Fruit fly (Drosophila melanogaster) whole organism, embryonic: Measurements from ENCODE around the gene Msh6.

Source experiments
- Atf3 ChIP-seq: fragments of 200-800 bp; sonication (Bioruptor generic); optimal IDR thresholded peaks from 3 replicates; lab custom pipeline; 2016; ENCODE audit warnings: missing biosample characterization, missing genetic modification characterization
- B-H1 ChIP-seq: fragments of 200-800 bp; sonication (Bioruptor generic); IDR thresholded peaks from 3 replicates; pipeline ENCODE4 v1.3.6; 2022; ENCODE audit warnings: missing biosample characterization, missing genetic modification characterization
- B-H2 ChIP-seq: fragments of 200-800 bp; sonication (Bioruptor generic); optimal IDR thresholded peaks from 2 replicates; lab custom pipeline; 2018; ENCODE audit warnings: missing biosample characterization, mild to moderate bottlenecking, missing genetic modification characterization
- CG10267 ChIP-seq: fragments of 200-800 bp; sonication (Bioruptor generic); optimal IDR thresholded peaks from 2 replicates; lab custom pipeline; 2018; ENCODE audit warnings: missing biosample characterization, mild to moderate bottlenecking, missing genetic modification characterization, moderate library complexity
- CG10543 ChIP-seq: fragments of 200-800 bp; sonication (Bioruptor generic); optimal IDR thresholded peaks from 3 replicates; lab custom pipeline; 2017; ENCODE audit warnings: missing biosample characterization, mild to moderate bottlenecking, missing genetic modification characterization, moderate library complexity
- CG10565 ChIP-seq: fragments of 200-800 bp; sonication (Bioruptor generic); optimal IDR thresholded peaks from 3 replicates; lab custom pipeline; 2016; ENCODE audit warnings: missing biosample characterization, mild to moderate bottlenecking, missing genetic modification characterization
- CG12155 ChIP-seq: fragments of 200-800 bp; sonication (Bioruptor generic); optimal IDR thresholded peaks from 3 replicates; lab custom pipeline; 2016; ENCODE audit warnings: missing biosample characterization, missing genetic modification characterization
- CG12236 ChIP-seq: fragments of 200-800 bp; sonication (Bioruptor generic); optimal IDR thresholded peaks from 2 replicates; lab custom pipeline; 2016; ENCODE audit warnings: missing biosample characterization, missing genetic modification characterization
- CG12391 ChIP-seq: fragments of 200-800 bp; sonication (Bioruptor generic); optimal IDR thresholded peaks from 3 replicates; lab custom pipeline; 2018; ENCODE audit warnings: missing biosample characterization, mild to moderate bottlenecking, missing genetic modification characterization, moderate library complexity
- CG12942 ChIP-seq: fragments of 200-800 bp; sonication (Bioruptor generic); optimal IDR thresholded peaks from 3 replicates; lab custom pipeline; 2016; ENCODE audit warnings: missing biosample characterization, missing genetic modification characterization
- CG14667 ChIP-seq: fragments of 200-800 bp; sonication (Bioruptor generic); IDR thresholded peaks from 2 replicates; pipeline ENCODE4 v1.3.6; 2022; ENCODE audit warnings: missing biosample characterization, missing genetic modification characterization
- CG15073 ChIP-seq: fragments of 200-800 bp; sonication (Bioruptor generic); optimal IDR thresholded peaks from 2 replicates; lab custom pipeline; 2016; ENCODE audit warnings: missing biosample characterization, missing genetic modification characterization
- CG16815 ChIP-seq: fragments of 200-800 bp; sonication (Bioruptor generic); optimal IDR thresholded peaks from 3 replicates; lab custom pipeline; 2017; ENCODE audit warnings: missing biosample characterization, mild to moderate bottlenecking, missing genetic modification characterization
- CG17359 ChIP-seq: fragments of 200-800 bp; sonication (Bioruptor generic); optimal IDR thresholded peaks from 3 replicates; lab custom pipeline; 2018; ENCODE audit warnings: missing biosample characterization, mild to moderate bottlenecking, missing genetic modification characterization, moderate library complexity
- CG18476 ChIP-seq: fragments of 200-800 bp; sonication (Bioruptor generic); optimal IDR thresholded peaks from 2 replicates; lab custom pipeline; 2016; ENCODE audit warnings: missing biosample characterization, mild to moderate bottlenecking, missing genetic modification characterization
- CG18764 ChIP-seq: fragments of 200-800 bp; sonication (Bioruptor generic); optimal IDR thresholded peaks from 3 replicates; lab custom pipeline; 2016; ENCODE audit warnings: missing biosample characterization, missing genetic modification characterization
- CG2120 ChIP-seq: fragments of 200-800 bp; sonication (Bioruptor generic); optimal IDR thresholded peaks from 3 replicates; lab custom pipeline; 2016; ENCODE audit warnings: missing biosample characterization, missing genetic modification characterization
- CG30020 ChIP-seq: fragments of 200-800 bp; optimal IDR thresholded peaks from 2 replicates; lab custom pipeline; 2019; ENCODE audit warnings: missing biosample characterization, mild to moderate bottlenecking, missing genetic modification characterization, moderate library complexity
- CG34422 ChIP-seq: fragments of 200-800 bp; sonication (Bioruptor generic); IDR thresholded peaks from 3 replicates; pipeline ENCODE4 v1.3.6; 2022; ENCODE audit warnings: missing biosample characterization, missing genetic modification characterization
- CG3726 ChIP-seq: fragments of 200-800 bp; sonication (Bioruptor generic); IDR thresholded peaks from 3 replicates; pipeline ENCODE4, ENCODE4 v1.3.6; 2022; ENCODE audit warnings: missing biosample characterization, missing genetic modification characterization
- CG4404 ChIP-seq: fragments of 200-800 bp; sonication (Bioruptor generic); IDR thresholded peaks from 2 replicates; pipeline ENCODE4 v1.3.6; 2022; ENCODE audit warnings: missing biosample characterization, missing genetic modification characterization
- CG9215 ChIP-seq: fragments of 200-800 bp; sonication (Bioruptor generic); IDR thresholded peaks from 2 replicates; pipeline ENCODE4 v1.3.6; 2022; ENCODE audit warnings: missing biosample characterization, missing genetic modification characterization
- CG9437 ChIP-seq: fragments of 200-800 bp; sonication (Bioruptor generic); optimal IDR thresholded peaks from 2 replicates; lab custom pipeline; 2018; ENCODE audit warnings: missing biosample characterization, mild to moderate bottlenecking, missing genetic modification characterization
- CkIIα-i1 ChIP-seq: fragments of 200-800 bp; sonication (Bioruptor generic); IDR thresholded peaks from 2 replicates; pipeline ENCODE4 v1.3.6; 2022; ENCODE audit warnings: missing biosample characterization, missing genetic modification characterization
- Dek ChIP-seq: fragments of 200-800 bp; sonication (Bioruptor generic); optimal IDR thresholded peaks from 3 replicates; lab custom pipeline; 2019; ENCODE audit warnings: missing biosample characterization, mild to moderate bottlenecking, missing genetic modification characterization, moderate library complexity
- HmgD ChIP-seq: fragments of 200-800 bp; sonication (Bioruptor generic); optimal IDR thresholded peaks from 3 replicates; lab custom pipeline; 2016; ENCODE audit warnings: missing biosample characterization, missing genetic modification characterization
- Mes4 ChIP-seq: fragments of 200-800 bp; sonication (Bioruptor generic); optimal IDR thresholded peaks from 2 replicates; lab custom pipeline; 2016; ENCODE audit warnings: missing biosample characterization, missing genetic modification characterization
- Mrtf ChIP-seq: fragments of 200-800 bp; sonication (Bioruptor generic); IDR thresholded peaks from 3 replicates; pipeline ENCODE4 v1.3.6; 2022; ENCODE audit warnings: missing biosample characterization, missing genetic modification characterization
- Neu2 ChIP-seq: fragments of 200-800 bp; sonication (Bioruptor generic); optimal IDR thresholded peaks from 3 replicates; lab custom pipeline; 2016; ENCODE audit warnings: missing biosample characterization, missing genetic modification characterization, borderline replicate concordance
- Poxn ChIP-seq: fragments of 200-800 bp; sonication (Bioruptor generic); IDR thresholded peaks from 2 replicates; pipeline ENCODE4 v1.3.6; 2022; ENCODE audit warnings: missing biosample characterization, missing genetic modification characterization
- Tbp ChIP-seq: fragments of >200 bp; optimal IDR thresholded peaks from 2 replicates; lab custom pipeline; 2018; ENCODE audit warnings: missing biosample characterization, missing genetic modification characterization
- ase ChIP-seq: fragments of 200-800 bp; sonication (Bioruptor generic); IDR thresholded peaks from 3 replicates; pipeline ENCODE4 v1.3.6; 2022; ENCODE audit warnings: missing biosample characterization, missing genetic modification characterization
- bigmax ChIP-seq: fragments of 200-800 bp; sonication (Bioruptor generic); optimal IDR thresholded peaks from 2 replicates; lab custom pipeline; 2018; ENCODE audit warnings: missing biosample characterization, mild to moderate bottlenecking, missing genetic modification characterization
- corto ChIP-seq: fragments of 200-800 bp; sonication (Bioruptor generic); optimal IDR thresholded peaks from 2 replicates; lab custom pipeline; 2016; ENCODE audit warnings: missing biosample characterization, mild to moderate bottlenecking, missing genetic modification characterization, moderate library complexity
- crp ChIP-seq, 2 experiments: fragments of 200-800 bp; sonication (Bioruptor generic); optimal IDR thresholded peaks; 2 replicates in 1 of 2; 3 replicates in 1 of 2; lab custom pipeline; 2017; ENCODE audit warnings: missing biosample characterization in 2 of 2, missing genetic modification characterization in 2 of 2, mild to moderate bottlenecking in 1 of 2, moderate library complexity in 1 of 2
- fd102C ChIP-seq: fragments of 200-800 bp; sonication (Bioruptor generic); optimal IDR thresholded peaks from 2 replicates; lab custom pipeline; 2018; ENCODE audit warnings: missing biosample characterization, mild to moderate bottlenecking, missing genetic modification characterization, moderate library complexity
- ftz-f1 ChIP-seq: fragments of 200-800 bp; sonication (Bioruptor generic); optimal IDR thresholded peaks from 2 replicates; lab custom pipeline; 2016; ENCODE audit warnings: missing biosample characterization, missing genetic modification characterization
- ken ChIP-seq: fragments of 200-800 bp; sonication (Bioruptor generic); IDR thresholded peaks from 3 replicates; pipeline ENCODE4 v1.3.6; 2022; ENCODE audit warnings: missing biosample characterization, missing genetic modification characterization
- knrl ChIP-seq: fragments of 200-800 bp; sonication (Bioruptor generic); IDR thresholded peaks from 3 replicates; pipeline ENCODE4 v1.3.6; 2022; ENCODE audit warnings: missing biosample characterization, missing genetic modification characterization; ENCODE audit not compliant: partially characterized antibody
- lab ChIP-seq: fragments of 200-800 bp; sonication (Bioruptor generic); optimal IDR thresholded peaks from 3 replicates; lab custom pipeline; 2017; ENCODE audit warnings: missing biosample characterization, missing genetic modification characterization, mild to moderate bottlenecking, moderate library complexity, missing genetic modification reagents
- mam ChIP-seq: fragments of 200-800 bp; sonication (Bioruptor generic); optimal IDR thresholded peaks from 3 replicates; lab custom pipeline; 2016; ENCODE audit warnings: missing biosample characterization, missing genetic modification characterization
- phol ChIP-seq: fragments of 200-800 bp; sonication (Bioruptor generic); optimal IDR thresholded peaks from 3 replicates; lab custom pipeline; 2018; ENCODE audit warnings: missing biosample characterization, mild to moderate bottlenecking, missing genetic modification characterization, moderate library complexity
- prd ChIP-seq, 3 experiments: fragments of >200 bp in 2 of 3; fragments of 200-800 bp in 1 of 3; sonication (Bioruptor generic) in 1 of 3; optimal IDR thresholded peaks in 2 of 3; IDR thresholded peaks in 1 of 3; 2 replicates in 2 of 3; 3 replicates in 1 of 3; pipeline versions ENCODE4 v1.3.6 to Lab custom; 2017 to 2022; ENCODE audit warnings: missing biosample characterization in 1 of 3, missing genetic modification characterization in 1 of 3
- scrt ChIP-seq: fragments of 200-800 bp; sonication (Bioruptor generic); optimal IDR thresholded peaks from 2 replicates; lab custom pipeline; 2018; ENCODE audit warnings: missing biosample characterization, mild to moderate bottlenecking, missing genetic modification characterization, moderate library complexity
- slou ChIP-seq: fragments of 200-800 bp; sonication (Bioruptor generic); optimal IDR thresholded peaks from 3 replicates; lab custom pipeline; 2016; ENCODE audit warnings: missing biosample characterization, missing genetic modification characterization
- slp2 ChIP-seq: fragments of 200-800 bp; sonication (Bioruptor generic); optimal IDR thresholded peaks from 2 replicates; lab custom pipeline; 2016; ENCODE audit warnings: missing biosample characterization, missing genetic modification characterization
- tll ChIP-seq, 2 experiments: fragments of 200-800 bp in 1 of 2; fragments of >200 bp in 1 of 2; sonication (Bioruptor generic) in 1 of 2; optimal IDR thresholded peaks; 2 replicates each; lab custom pipeline; 2017 to 2019; ENCODE audit warnings: missing biosample characterization in 2 of 2, missing genetic modification characterization in 2 of 2, mild to moderate bottlenecking in 1 of 2, moderate library complexity in 1 of 2
- tup ChIP-seq: fragments of 200-800 bp; sonication (Bioruptor generic); optimal IDR thresholded peaks from 2 replicates; lab custom pipeline; 2016; ENCODE audit warnings: missing biosample characterization, mild to moderate bottlenecking, missing genetic modification characterization, moderate library complexity

Gene Msh6

DNA sequence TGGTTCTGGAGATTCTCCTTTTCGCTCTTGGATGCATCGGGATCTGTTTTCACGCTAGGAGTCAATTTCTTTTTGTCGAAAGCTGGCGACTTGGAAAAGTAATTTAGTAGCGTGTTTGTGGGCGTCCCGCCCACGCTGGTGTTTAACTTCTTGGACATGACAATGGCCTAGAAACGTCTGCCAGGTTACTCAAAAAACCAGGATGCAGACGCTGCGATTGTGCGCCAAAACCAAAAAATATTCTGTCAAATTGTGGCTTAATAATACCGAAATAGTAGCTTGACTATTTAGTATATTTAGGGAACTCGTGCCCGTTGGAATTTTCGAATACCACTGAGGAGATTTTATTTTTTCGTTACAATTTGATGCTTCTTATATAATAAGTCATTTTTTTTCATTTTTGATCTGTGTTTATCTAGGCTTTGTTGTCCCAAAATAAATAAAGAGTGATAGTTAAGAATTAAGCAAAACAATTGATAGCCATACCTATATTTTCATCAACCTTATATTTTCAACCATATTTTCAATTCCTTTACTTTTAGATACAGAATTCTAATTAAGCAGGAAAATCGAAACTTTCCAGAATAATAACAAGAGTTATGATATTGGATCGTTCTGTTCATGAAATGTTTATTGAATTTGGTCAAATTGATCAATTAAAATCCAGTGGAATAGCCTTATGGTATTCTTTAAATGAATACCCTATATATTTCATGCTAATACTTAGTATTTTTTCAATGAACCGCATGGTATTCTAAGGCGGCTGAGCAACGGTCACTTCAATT, at the start of gene Msh6, which contains the start of gene Prp31 (continued):
- no peak for TF ChIP-seq corto (GFP tag; lab: Kevin White, UChicago)
- peak; percentile 59 for TF ChIP-seq CG17359
- no peak for TF ChIP-seq prd (optimal IDR thresholded peaks at IDR 0.05; lab: Kevin White, UChicago)
- peak; percentile 70 for TF ChIP-seq prd (GFP tag; IDR thresholded peaks at IDR 0.05; lab: Robert Waterston, UW)
- TF ChIP-seq CG4404 (GFP tag; lab: Robert Waterston, UW): 0 out of 2 replicates have a peak, but pooled peaks have one; percentile 23
- 0 out of 3 replicates have a peak, but pooled peaks have one; percentile 8 for TF ChIP-seq ase (GFP tag; lab: Robert Waterston, UW)
- TF ChIP-seq phol (tag; lab: Kevin White, UChicago): peak; percentile 87
- peak; percentile 28; the same call in 2 of the 3 replicates for TF ChIP-seq CG34422 (GFP tag; lab: Robert Waterston, UW)
- no peak for TF ChIP-seq tup (GFP tag; lab: Kevin White, UChicago)
- TF ChIP-seq Neu2 (GFP tag; lab: Kevin White, UChicago): no peak
- TF ChIP-seq Dek (tag; lab: Kevin White, UChicago): peak; percentile 30
- peak; percentile 32 for TF ChIP-seq slou (GFP tag; lab: Kevin White, UChicago)
- TF ChIP-seq crp (GFP tag; optimal IDR thresholded peaks at IDR 0.05; lab: Kevin White, UChicago): peak in 1 of 2 experiments; percentile 28
- peak; percentile 87 for TF ChIP-seq CG12391 (tag; lab: Kevin White, UChicago)
- TF ChIP-seq lab (GFP tag; lab: Kevin White, UChicago): no peak
- peak; percentile 74 for TF ChIP-seq CG16815 (GFP tag; lab: Kevin White, UChicago)
- peak; percentile 57 for TF ChIP-seq CG18764 (GFP tag; lab: Kevin White, UChicago)
- peak; percentile 65 for TF ChIP-seq CG9437 (GFP tag; lab: Kevin White, UChicago)
- TF ChIP-seq B-H2 (GFP tag; lab: Kevin White, UChicago): peak; percentile 49
- peak; percentile 37 for TF ChIP-seq Atf3 (GFP tag; lab: Kevin White, UChicago)
- TF ChIP-seq scrt (GFP tag; lab: Kevin White, UChicago): no peak
- peak; percentile 41 for TF ChIP-seq Mes4
- no peak for TF ChIP-seq CG15073 (GFP tag; lab: Kevin White, UChicago)
- 0 out of 3 replicates have a peak, but pooled peaks have one; percentile 47 for TF ChIP-seq B-H1
- TF ChIP-seq Mrtf (GFP tag; lab: Robert Waterston, UW): 0 out of 3 replicates have a peak, but pooled peaks have one; percentile 20
- peak; percentile 32 for TF ChIP-seq CG18476
- TF ChIP-seq bigmax (GFP tag; lab: Kevin White, UChicago): no peak
- peak; percentile 85 for TF ChIP-seq CG2120 (GFP tag; lab: Kevin White, UChicago)
- TF ChIP-seq tll (GFP tag; optimal IDR thresholded peaks at IDR 0.05; lab: Kevin White, UChicago): peak in 1 of 2 experiments; percentile 15
- TF ChIP-seq mam (GFP tag; lab: Kevin White, UChicago): peak; percentile 79
- TF ChIP-seq Tbp: no peak
- peak; percentile 72 for TF ChIP-seq CG30020 (tag; lab: Kevin White, UChicago)
- peak; percentile 39; the same call in 1 of the 3 replicates for TF ChIP-seq ken (GFP tag; lab: Robert Waterston, UW)
- TF ChIP-seq CG3726: no peak
- no peak for TF ChIP-seq CG10565
- TF ChIP-seq CG14667 (GFP tag; lab: Robert Waterston, UW): peak; percentile 38; the same call in 1 of the 2 replicates
- TF ChIP-seq CG9215: peak; percentile 60
- TF ChIP-seq CG10543: peak; percentile 19
- peak; percentile 55 for TF ChIP-seq CG12942 (GFP tag; lab: Kevin White, UChicago)
- no peak for TF ChIP-seq Poxn (GFP tag; lab: Robert Waterston, UW)
- no peak for TF ChIP-seq CkIIα-i1 (GFP tag; lab: Robert Waterston, UW)
- no peak for TF ChIP-seq ftz-f1
- TF ChIP-seq HmgD (GFP tag; lab: Kevin White, UChicago): peak; percentile 17
- no peak for TF ChIP-seq knrl (GFP tag; lab: Robert Waterston, UW)
- TF ChIP-seq CG12155 (GFP tag; lab: Kevin White, UChicago): peak; percentile 69
- peak; percentile 71 for TF ChIP-seq CG10267 (tag; lab: Kevin White, UChicago)
- TF ChIP-seq fd102C: no peak
- TF ChIP-seq CG12236 (GFP tag; lab: Kevin White, UChicago): peak; percentile 46
- peak; percentile 75 for TF ChIP-seq slp2 (GFP tag; lab: Kevin White, UChicago)
